Worm (Caenorhabditis elegans) whole organism, mixed stage, embryonic: ENCODE data around the gene rbg-1.

Source experiments
- ceh-43 ChIP-seq: fragments of 200-800 bp; sonication (Bioruptor generic); optimal IDR thresholded peaks from 2 replicates; lab custom pipeline; 2018; ENCODE audit warnings: mild to moderate bottlenecking, missing genetic modification characterization, moderate library complexity, missing compliant biosample characterization
- ceh-83 ChIP-seq: fragments of 200-800 bp; sonication (Bioruptor generic); optimal IDR thresholded peaks from 2 replicates; lab custom pipeline; 2018; ENCODE audit warnings: mild to moderate bottlenecking, missing genetic modification characterization, missing compliant biosample characterization
- elt-3 ChIP-seq: fragments of 150-350 bp; optimal IDR thresholded peaks from 2 replicates; lab custom pipeline; 2014; ENCODE audit warnings: missing biosample characterization, missing genetic modification characterization
- flh-1 ChIP-seq: fragments of 200-800 bp; sonication (Bioruptor generic); optimal IDR thresholded peaks from 2 replicates; lab custom pipeline; 2018; ENCODE audit warnings: mild to moderate bottlenecking, missing genetic modification characterization, moderate library complexity, missing compliant biosample characterization
- lin-13 ChIP-seq: fragments of 150-350 bp; optimal IDR thresholded peaks from 2 replicates; lab custom pipeline; 2014; ENCODE audit warnings: missing biosample characterization, missing genetic modification characterization
- lsy-2 ChIP-seq: fragments of 150-350 bp; optimal IDR thresholded peaks from 2 replicates; lab custom pipeline; 2014; ENCODE audit warnings: missing biosample characterization, missing genetic modification characterization
- mls-2 ChIP-seq: sonication (generic microtip); optimal IDR thresholded peaks from 2 replicates; lab custom pipeline; 2016; ENCODE audit warnings: mild to moderate bottlenecking, missing genetic modification characterization, moderate library complexity, missing compliant biosample characterization
- nhr-12 ChIP-seq: fragments of 150-350 bp; optimal IDR thresholded peaks from 2 replicates; lab custom pipeline; 2014; ENCODE audit warnings: missing biosample characterization, missing genetic modification characterization
- nhr-237 ChIP-seq: fragments of 150-350 bp; optimal IDR thresholded peaks from 2 replicates; lab custom pipeline; 2014; ENCODE audit warnings: missing biosample characterization, missing genetic modification characterization
- nhr-28 ChIP-seq: fragments of 150-350 bp; optimal IDR thresholded peaks from 2 replicates; lab custom pipeline; 2014; ENCODE audit warnings: missing biosample characterization, missing genetic modification characterization
- nhr-76 ChIP-seq: sonication (generic microtip); optimal IDR thresholded peaks from 2 replicates; lab custom pipeline; 2017; ENCODE audit warnings: missing biosample characterization, missing genetic modification characterization
- unc-39 ChIP-seq: fragments of 150-350 bp; optimal IDR thresholded peaks from 2 replicates; lab custom pipeline; 2014; ENCODE audit warnings: missing biosample characterization, missing genetic modification characterization
- unc-62 ChIP-seq: fragments of 150-350 bp; optimal IDR thresholded peaks from 2 replicates; lab custom pipeline; 2014; ENCODE audit warnings: missing biosample characterization, missing genetic modification reagents, missing genetic modification characterization
- ztf-11 ChIP-seq: fragments of 150-350 bp; optimal IDR thresholded peaks from 2 replicates; lab custom pipeline; 2014; ENCODE audit warnings: missing biosample characterization, missing genetic modification characterization

DNA sequence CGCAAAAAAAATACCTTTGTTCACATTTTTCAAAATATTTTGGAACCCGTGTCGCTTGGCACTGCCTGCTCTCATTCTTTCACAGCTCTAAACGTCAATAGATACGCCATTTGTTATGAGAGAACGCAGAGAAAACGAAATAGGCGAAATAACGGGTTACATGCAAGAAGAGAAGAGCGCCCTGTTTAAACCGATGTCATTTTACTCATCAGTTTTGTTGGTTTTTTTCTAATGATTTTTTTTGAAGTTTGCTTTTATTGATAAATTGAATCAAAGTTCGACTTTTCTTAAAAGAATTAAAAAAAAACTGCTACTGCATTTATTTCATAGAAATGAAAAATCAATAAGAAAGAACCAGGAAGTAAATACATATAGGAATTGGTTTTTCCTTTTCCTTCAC lies 4.6 kb upstream of the rbg-1 start:
- no peak for TF ChIP-seq lin-13 (tag; lab: Kevin White, UChicago)
- no peak for TF ChIP-seq elt-3 (tag; lab: Kevin White, UChicago)
- TF ChIP-seq nhr-28, result no peak
- no peak for TF ChIP-seq unc-39
- TF ChIP-seq lsy-2 (tag; lab: Kevin White, UChicago), result no peak
- no peak for TF ChIP-seq nhr-237 (tag; lab: Kevin White, UChicago)
- TF ChIP-seq mls-2 (tag; lab: Kevin White, UChicago), result no peak
- no peak for TF ChIP-seq ceh-43
- TF ChIP-seq unc-62 (GFP tag; lab: Kevin White, UChicago), result no peak
- no peak for TF ChIP-seq nhr-12 (tag; lab: Kevin White, UChicago)
- TF ChIP-seq flh-1 (GFP tag; lab: Kevin White, UChicago), result no peak
- no peak for TF ChIP-seq ztf-11
- TF ChIP-seq nhr-76, result no peak
- no peak for TF ChIP-seq ceh-83 (GFP tag; lab: Kevin White, UChicago)
